Worm (Caenorhabditis elegans): ENCODE data around the gene srsx-29.

The srsx-29 gene

ce11 chrV:10179235-10179634 lies 24.4 kb downstream of the srsx-29 start, which contains the start of gene cul-5:
TSS of gene cul-5 (plus strand) at chrV:10179535.
- TF ChIP-seq peb-1 (tag; optimal IDR thresholded peaks at IDR 0.05): no peak
- TF ChIP-seq ceh-82 (tag; optimal IDR thresholded peaks at IDR 0.05): no peak

- TF ChIP-seq nhr-12 (tag; optimal IDR thresholded peaks at IDR 0.05) (no peak), ztf-4 (tag; optimal IDR thresholded peaks at IDR 0.05) (no peak), lin-11 (tag; optimal IDR thresholded peaks at IDR 0.05) (no peak), unc-55 (GFP tag; optimal IDR thresholded peaks at IDR 0.05) (no peak), gmeb-1 (tag; optimal IDR thresholded peaks at IDR 0.05) (no peak), mab-5 (tag; optimal IDR thresholded peaks at IDR 0.05) (no peak), lsy-2 (tag; optimal IDR thresholded peaks at IDR 0.05) (no peak), dmd-4 (tag; optimal IDR thresholded peaks at IDR 0.05) (no peak), peb-1 (tag; optimal IDR thresholded peaks at IDR 0.05) (no peak), elt-1 (tag; optimal IDR thresholded peaks at IDR 0.05) (no peak), sem-4 (tag; optimal IDR thresholded peaks at IDR 0.05) (no peak), mbf-1 (tag; optimal IDR thresholded peaks at IDR 0.05) (no peak), nhr-21 (tag; optimal IDR thresholded peaks at IDR 0.05) (no peak), sma-9 (GFP tag; optimal IDR thresholded peaks at IDR 0.05) (no peak), sma-9 (tag; optimal IDR thresholded peaks at IDR 0.05) (no peak), sma-3 (GFP tag; optimal IDR thresholded peaks at IDR 0.05) (no peak), mdl-1 (tag; optimal IDR thresholded peaks at IDR 0.05) (no peak), ceh-82 (tag; optimal IDR thresholded peaks at IDR 0.05) (no peak), R02D3.7 (tag; optimal IDR thresholded peaks at IDR 0.05) (no peak), F13H6.1 (tag; optimal IDR thresholded peaks at IDR 0.05) (no peak)
Measured at ce11 chrV:10182984-10183383, 28.2 kb downstream of the srsx-29 start, which contains the start of gene ZK856.4. TSS of gene ZK856.4 (plus strand) at chrV:10183284.

ce11 chrV:10183810-10184209 lies 29.0 kb downstream of the srsx-29 start:
- TF ChIP-seq lsy-2 (tag; optimal IDR thresholded peaks at IDR 0.05) (no peak), nhr-77 (tag; optimal IDR thresholded peaks at IDR 0.05) (no peak), mdl-1 (tag; optimal IDR thresholded peaks at IDR 0.05) (no peak), C34F6.9 (tag; optimal IDR thresholded peaks at IDR 0.05) (no peak), nhr-25 (tag; optimal IDR thresholded peaks at IDR 0.05) (no peak), F13H6.1 (tag; optimal IDR thresholded peaks at IDR 0.05) (no peak)

- TF ChIP-seq F13H6.1 (tag; optimal IDR thresholded peaks at IDR 0.05) (no peak), nhr-237 (tag; optimal IDR thresholded peaks at IDR 0.05) (no peak), aly-2 (tag; optimal IDR thresholded peaks at IDR 0.05) (no peak), nhr-10 (tag; optimal IDR thresholded peaks at IDR 0.05) (no peak), nhr-21 (tag; optimal IDR thresholded peaks at IDR 0.05) (no peak), ztf-1 (GFP tag; conservative IDR thresholded peaks at IDR 0.05) (no peak), ceh-16 (tag; optimal IDR thresholded peaks at IDR 0.05) (no peak)
Measured at ce11 chrV:10185719-10186118, 30.9 kb downstream of the srsx-29 start, which contains the start of gene ZK856.18. TSS of gene ZK856.18 (minus strand) at chrV:10186007.

ce11 chrV:10190081-10190556 lies 35.3 kb downstream of the srsx-29 start, which contains the start of gene ZK856.5:
TSS of gene ZK856.5 (minus strand) at chrV:10190131.
- TF ChIP-seq ztf-11 (tag; optimal IDR thresholded peaks at IDR 0.05) (no peak), sma-9 (GFP tag; optimal IDR thresholded peaks at IDR 0.05) (peak; percentile 68), sma-9 (tag; optimal IDR thresholded peaks at IDR 0.05) (no peak), fos-1 (tag; optimal IDR thresholded peaks at IDR 0.05) (peak; percentile 71), mdl-1 (tag; optimal IDR thresholded peaks at IDR 0.05) (peak in 1 of 2 experiments; percentile 36), crh-2 (tag; optimal IDR thresholded peaks at IDR 0.05) (peak; percentile 61)

ce11 chrV:10191242-10191641 lies 36.4 kb downstream of the srsx-29 start:
- TF ChIP-seq ama-1 (optimal IDR thresholded peaks at IDR 0.05) (no peak), fos-1 (tag; optimal IDR thresholded peaks at IDR 0.05) (peak; percentile 35), nhr-129 (tag; optimal IDR thresholded peaks at IDR 0.05) (no peak)

Data from whole organism, L2 larva.